Worm (Caenorhabditis elegans): ENCODE results near the gene irg-3.

ce11 chrV:2589834-2590233, 2.6 kb upstream of the irg-3 start:
- no peak for TF ChIP-seq him-1 (tag; optimal IDR thresholded peaks at IDR 0.05)
- no peak for TF ChIP-seq W03F9.2 (tag; optimal IDR thresholded peaks at IDR 0.05)
